Worm (Caenorhabditis elegans) whole organism, L2 larva: ENCODE measurements around the gene col-104.

ENCODE experiments used
- F13H6.1 ChIP-seq: sonication (generic microtip); optimal IDR thresholded peaks from 2 replicates; lab custom pipeline; 2016; ENCODE audit warnings: missing genetic modification characterization, missing compliant biosample characterization
- R02D3.7 ChIP-seq: fragments of 150-350 bp; optimal IDR thresholded peaks from 2 replicates; lab custom pipeline; 2014; ENCODE audit warnings: missing biosample characterization, missing genetic modification characterization
- ZK546.5 ChIP-seq: sonication (generic microtip); optimal IDR thresholded peaks from 2 replicates; lab custom pipeline; 2017; ENCODE audit warnings: missing biosample characterization, missing genetic modification characterization
- alr-1 ChIP-seq: fragments of 150-350 bp; optimal IDR thresholded peaks from 2 replicates; lab custom pipeline; 2014; ENCODE audit warnings: missing biosample characterization, missing genetic modification characterization
- aly-2 ChIP-seq: fragments of 150-350 bp; optimal IDR thresholded peaks from 2 replicates; lab custom pipeline; 2014; ENCODE audit warnings: missing biosample characterization, missing genetic modification characterization
- ama-1 ChIP-seq: fragments of 150-350 bp; optimal IDR thresholded peaks from 2 replicates; lab custom pipeline; 2018; ENCODE audit warnings: inconsistent platforms
- ceh-16 ChIP-seq: fragments of 150-350 bp; optimal IDR thresholded peaks from 2 replicates; lab custom pipeline; 2014; ENCODE audit warnings: missing biosample characterization, missing genetic modification characterization
- ceh-82 ChIP-seq: fragments of 150-350 bp; optimal IDR thresholded peaks from 2 replicates; lab custom pipeline; 2014; ENCODE audit warnings: missing biosample characterization, missing genetic modification characterization
- dmd-4 ChIP-seq: sonication (generic microtip); optimal IDR thresholded peaks from 2 replicates; lab custom pipeline; 2017; ENCODE audit warnings: missing biosample characterization, missing genetic modification characterization
- egl-27 ChIP-seq: sonication (generic microtip); optimal IDR thresholded peaks from 3 replicates; lab custom pipeline; 2017; ENCODE audit warnings: missing biosample characterization, missing genetic modification reagents, missing genetic modification characterization
- elt-1 ChIP-seq: fragments of 150-350 bp; optimal IDR thresholded peaks from 2 replicates; lab custom pipeline; 2014; ENCODE audit warnings: missing biosample characterization, missing genetic modification characterization
- elt-3 ChIP-seq: sonication (generic microtip); optimal IDR thresholded peaks from 2 replicates; lab custom pipeline; 2017; ENCODE audit warnings: missing biosample characterization, missing genetic modification characterization
- fos-1 ChIP-seq: fragments of 150-350 bp; optimal IDR thresholded peaks from 2 replicates; lab custom pipeline; 2014; ENCODE audit warnings: missing biosample characterization, missing genetic modification characterization
- gmeb-1 ChIP-seq: fragments of 150-350 bp; optimal IDR thresholded peaks from 2 replicates; lab custom pipeline; 2014; ENCODE audit warnings: missing biosample characterization, missing genetic modification characterization
- lin-11 ChIP-seq: fragments of 150-350 bp; sonication (generic microtip); optimal IDR thresholded peaks from 2 replicates; lab custom pipeline; 2014; ENCODE audit warnings: missing biosample characterization, missing genetic modification characterization, inconsistent platforms, mixed read lengths
- lin-13 ChIP-seq: fragments of 150-350 bp; optimal IDR thresholded peaks from 2 replicates; lab custom pipeline; 2014; ENCODE audit warnings: missing biosample characterization, missing genetic modification reagents, missing genetic modification characterization
- lin-39 ChIP-seq: fragments of 150-350 bp; optimal IDR thresholded peaks from 2 replicates; lab custom pipeline; 2014; ENCODE audit warnings: missing biosample characterization, missing genetic modification reagents, missing genetic modification characterization
- lsy-2 ChIP-seq, 2 experiments: fragments of 150-350 bp in 1 of 2; sonication (generic microtip) in 1 of 2; optimal IDR thresholded peaks; 2 replicates each; lab custom pipeline; 2014 to 2017; ENCODE audit warnings: missing biosample characterization in 2 of 2, missing genetic modification characterization in 2 of 2
- mbf-1 ChIP-seq: sonication (generic microtip); optimal IDR thresholded peaks from 2 replicates; lab custom pipeline; 2017; ENCODE audit warnings: missing biosample characterization, missing genetic modification characterization
- mdl-1 ChIP-seq, 2 experiments: fragments of 150-350 bp in 1 of 2; sonication (generic microtip) in 1 of 2; optimal IDR thresholded peaks; 2 replicates each; lab custom pipeline; 2017; ENCODE audit warnings: missing biosample characterization in 2 of 2, missing genetic modification characterization in 2 of 2
- nhr-12 ChIP-seq: fragments of 150-350 bp; optimal IDR thresholded peaks from 2 replicates; lab custom pipeline; 2014; ENCODE audit warnings: missing biosample characterization, missing genetic modification characterization
- nhr-129 ChIP-seq: fragments of 150-350 bp; optimal IDR thresholded peaks from 2 replicates; lab custom pipeline; 2014; ENCODE audit warnings: missing biosample characterization, missing genetic modification characterization
- nhr-21 ChIP-seq: fragments of 150-350 bp; optimal IDR thresholded peaks from 2 replicates; lab custom pipeline; 2014; ENCODE audit warnings: missing biosample characterization, missing genetic modification characterization
- nhr-237 ChIP-seq: fragments of 150-350 bp; optimal IDR thresholded peaks from 2 replicates; lab custom pipeline; 2014; ENCODE audit warnings: missing biosample characterization, missing genetic modification characterization
- nhr-25 ChIP-seq: fragments of 150-350 bp; sonication (generic microtip); optimal IDR thresholded peaks from 3 replicates; lab custom pipeline; 2014; ENCODE audit warnings: missing biosample characterization, missing genetic modification characterization
- nhr-77 ChIP-seq: fragments of 150-350 bp; optimal IDR thresholded peaks from 2 replicates; lab custom pipeline; 2014; ENCODE audit warnings: missing biosample characterization, missing genetic modification characterization
- peb-1 ChIP-seq: fragments of 150-350 bp; optimal IDR thresholded peaks from 2 replicates; lab custom pipeline; 2014; ENCODE audit warnings: missing biosample characterization, missing genetic modification characterization
- sem-4 ChIP-seq: fragments of 150-350 bp; optimal IDR thresholded peaks from 2 replicates; lab custom pipeline; 2014; ENCODE audit warnings: missing biosample characterization, missing genetic modification reagents, missing genetic modification characterization
- skn-1 ChIP-seq: sonication (generic microtip); optimal IDR thresholded peaks from 2 replicates; lab custom pipeline; 2017; ENCODE audit warnings: missing biosample characterization, missing genetic modification characterization
- sma-3 ChIP-seq: sonication (generic microtip); optimal IDR thresholded peaks from 2 replicates; lab custom pipeline; 2016; ENCODE audit warnings: missing genetic modification reagents, missing genetic modification characterization, missing compliant biosample characterization
- sma-9 ChIP-seq, 2 experiments: fragments of 150-350 bp in 1 of 2; sonication (generic microtip) in 1 of 2; optimal IDR thresholded peaks; 2 replicates each; lab custom pipeline; 2014 to 2016; ENCODE audit warnings: missing genetic modification characterization in 2 of 2, mild to moderate bottlenecking in 1 of 2, missing biosample characterization in 1 of 2, missing compliant biosample characterization in 1 of 2, missing genetic modification reagents in 1 of 2, moderate library complexity in 1 of 2
- unc-39 ChIP-seq: fragments of 150-350 bp; optimal IDR thresholded peaks from 2 replicates; lab custom pipeline; 2014; ENCODE audit warnings: missing biosample characterization, missing genetic modification characterization
- unc-55 ChIP-seq: fragments of 150-350 bp; sonication (generic microtip); optimal IDR thresholded peaks from 3 replicates; lab custom pipeline; 2014; ENCODE audit warnings: missing biosample characterization, missing genetic modification reagents, missing genetic modification characterization
- zag-1 ChIP-seq: fragments of 150-350 bp; optimal IDR thresholded peaks from 2 replicates; lab custom pipeline; 2014; ENCODE audit warnings: missing biosample characterization, missing genetic modification characterization
- ztf-1 ChIP-seq: fragments of 200-800 bp; sonication (Bioruptor generic); conservative IDR thresholded peaks from 2 replicates; pipeline ENCODE4 v1.3.6; 2022; ENCODE audit warnings: missing genetic modification characterization, missing compliant biosample characterization
- ztf-4 ChIP-seq: fragments of 150-350 bp; optimal IDR thresholded peaks from 2 replicates; lab custom pipeline; 2014; ENCODE audit warnings: missing biosample characterization, missing genetic modification characterization

The col-104 gene

ce11 chrIV:1378954-1379353 lies 23.8 kb upstream of the col-104 start:
- TF ChIP-seq sma-9 (GFP tag; optimal IDR thresholded peaks at IDR 0.05; lab: Kevin White, UChicago) (peak; percentile 66), sma-9 (tag; optimal IDR thresholded peaks at IDR 0.05; lab: Kevin White, UChicago) (no peak), fos-1 (peak; percentile 96), nhr-12 (tag; lab: Kevin White, UChicago) (no peak), F13H6.1 (tag; lab: Kevin White, UChicago) (peak; percentile 48), sma-3 (GFP tag; lab: Kevin White, UChicago) (peak; percentile 6), lin-11 (tag; lab: Kevin White, UChicago) (no peak), unc-55 (no peak)

ce11 chrIV:1377699-1378098 lies 22.6 kb upstream of the col-104 start:
- no peak for TF ChIP-seq ztf-1 (GFP tag; lab: Robert Waterston, UW)
- TF ChIP-seq elt-3 (tag; lab: Kevin White, UChicago): no peak
- no peak for TF ChIP-seq gmeb-1
- TF ChIP-seq nhr-25 (tag; lab: Kevin White, UChicago): no peak
- TF ChIP-seq aly-2 (tag; lab: Kevin White, UChicago): no peak
- no peak for TF ChIP-seq nhr-237 (tag; lab: Kevin White, UChicago)
- no peak for TF ChIP-seq ama-1 (lab: Kevin White, UChicago)
- TF ChIP-seq nhr-21: no peak
- no peak for TF ChIP-seq unc-39
- TF ChIP-seq lin-39 (tag; lab: Kevin White, UChicago): no peak

- TF ChIP-seq ama-1 (lab: Kevin White, UChicago) (no peak), nhr-129 (no peak), lin-13 (no peak), egl-27 (tag; lab: Kevin White, UChicago) (no peak), R02D3.7 (no peak), aly-2 (tag; lab: Kevin White, UChicago) (no peak), elt-1 (tag; lab: Kevin White, UChicago) (no peak), alr-1 (tag; lab: Kevin White, UChicago) (no peak), nhr-237 (tag; lab: Kevin White, UChicago) (no peak), sem-4 (no peak), lin-39 (tag; lab: Kevin White, UChicago) (no peak), nhr-21 (no peak), sma-3 (GFP tag; lab: Kevin White, UChicago) (no peak), mbf-1 (no peak), unc-39 (no peak), zag-1 (tag; lab: Kevin White, UChicago) (no peak), skn-1 (tag; lab: Kevin White, UChicago) (no peak)
- TF ChIP-seq, all 48 proteins: peak for 0
These were observed 20.2 kb upstream of the col-104 start for ce11 chrIV:1375289-1375688.

- TF ChIP-seq nhr-21 (peak; percentile 34), nhr-77 (no peak), elt-1 (tag; lab: Kevin White, UChicago) (no peak), ZK546.5 (tag; lab: Kevin White, UChicago) (no peak), ceh-16 (tag; lab: Kevin White, UChicago) (no peak), ztf-4 (tag; lab: Kevin White, UChicago) (no peak), ama-1 (lab: Kevin White, UChicago) (no peak), dmd-4 (no peak), nhr-25 (tag; lab: Kevin White, UChicago) (peak; percentile 79), peb-1 (tag; lab: Kevin White, UChicago) (peak; percentile 50), aly-2 (tag; lab: Kevin White, UChicago) (no peak), fos-1 (no peak), lsy-2 (tag; optimal IDR thresholded peaks at IDR 0.05; lab: Kevin White, UChicago) (no peak), gmeb-1 (no peak), mdl-1 (tag; optimal IDR thresholded peaks at IDR 0.05; lab: Kevin White, UChicago) (no peak), ceh-82 (no peak)
These were observed 16.2 kb upstream of the col-104 start for ce11 chrIV:1371300-1371699.

ce11 chrIV:1367041-1367440 lies 11.9 kb upstream of the col-104 start:
- TF ChIP-seq elt-3 (tag; lab: Kevin White, UChicago): no peak
